Worm (Caenorhabditis elegans) whole organism, L3 larva: Measurements from ENCODE around the gene srh-2.

ENCODE experiments used
- ama-1 ChIP-seq: fragments of 150-350 bp; optimal IDR thresholded peaks from 2 replicates; lab custom pipeline; 2018
- daf-12 ChIP-seq: fragments of 150-350 bp; optimal IDR thresholded peaks from 2 replicates; lab custom pipeline; 2014; ENCODE audit warnings: missing biosample characterization, missing genetic modification reagents, missing genetic modification characterization
- elt-3 ChIP-seq, 3 experiments: fragments of 150-350 bp in 1 of 3; sonication (generic microtip) in 2 of 3; optimal IDR thresholded peaks; 2 replicates in 2 of 3; 4 replicates in 1 of 3; lab custom pipeline; 2014 to 2017; ENCODE audit warnings: missing biosample characterization in 3 of 3, missing genetic modification characterization in 3 of 3
- nhr-11 ChIP-seq: fragments of 150-350 bp; optimal IDR thresholded peaks from 2 replicates; lab custom pipeline; 2014; ENCODE audit warnings: missing biosample characterization, missing genetic modification characterization
- nhr-77 ChIP-seq: fragments of 150-350 bp; optimal IDR thresholded peaks from 2 replicates; lab custom pipeline; 2014; ENCODE audit warnings: missing biosample characterization, missing genetic modification characterization
- unc-62 ChIP-seq: fragments of 150-350 bp; sonication (generic microtip); optimal IDR thresholded peaks from 4 replicates; lab custom pipeline; 2014; ENCODE audit warnings: missing biosample characterization, missing genetic modification reagents, missing genetic modification characterization

DNA sequence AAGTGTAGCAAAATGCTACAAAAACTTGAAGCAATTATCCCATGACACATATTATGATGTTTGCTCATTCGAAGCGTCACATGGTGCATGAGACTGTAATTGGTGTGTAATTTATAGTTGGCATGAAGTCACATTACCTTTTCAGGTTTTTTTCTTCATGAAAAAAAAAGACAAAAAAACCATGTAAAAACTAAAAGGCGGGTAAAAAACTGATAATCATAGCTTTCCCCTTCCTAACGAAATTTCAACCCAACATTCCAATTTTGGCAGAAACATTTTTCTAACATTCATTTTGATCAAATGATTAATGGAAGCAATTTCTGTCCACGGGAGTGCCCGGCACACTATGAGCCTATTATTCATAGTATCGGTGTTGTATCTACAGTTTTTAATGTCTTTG is 19.9 kb downstream of the srh-2 start, which contains the start of gene sri-4:
- TF ChIP-seq ama-1 (lab: Kevin White, UChicago): no peak
- TF ChIP-seq unc-62 (GFP tag; lab: Kevin White, UChicago): no peak
- no peak for TF ChIP-seq elt-3 (tag; optimal IDR thresholded peaks at IDR 0.05; lab: Kevin White, UChicago)
- no peak for TF ChIP-seq nhr-11 (tag; lab: Kevin White, UChicago)
- TF ChIP-seq nhr-77 (tag; lab: Kevin White, UChicago): no peak
- no peak for TF ChIP-seq daf-12 (tag; lab: Kevin White, UChicago)
